Fruit fly (Drosophila melanogaster): ENCODE measurements around the gene mira.

DNA sequence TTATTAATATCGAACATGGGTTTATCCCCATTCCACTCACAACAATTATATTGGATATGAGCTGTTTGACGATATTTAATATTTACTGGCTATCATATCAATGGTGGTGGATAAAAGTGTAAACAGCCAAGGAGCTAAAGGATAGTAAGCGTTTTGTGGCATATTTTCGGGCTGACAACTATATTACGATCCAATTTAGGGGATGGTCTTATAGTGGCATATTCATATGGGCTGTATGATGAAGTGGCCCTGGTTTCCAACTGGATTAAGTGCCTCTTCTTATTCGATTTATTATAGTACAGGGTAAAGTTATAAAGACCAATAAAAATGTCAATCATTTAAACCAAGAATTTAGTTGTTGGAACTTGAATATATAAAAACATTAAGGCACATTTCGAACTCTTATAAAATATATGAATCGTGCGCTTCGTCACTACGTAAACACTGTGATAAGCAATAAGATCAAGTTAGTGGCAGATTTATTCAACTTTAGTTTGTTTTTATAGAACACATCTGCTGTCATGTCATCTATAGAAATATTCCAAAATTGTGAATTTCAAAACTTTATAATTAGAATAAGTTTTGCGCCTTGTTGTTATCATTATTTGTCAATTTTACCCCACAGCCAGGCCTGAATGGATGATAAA is 4.1 kb upstream of the mira start:
- no peak for TF ChIP-seq Crg-1 (GFP tag; optimal IDR thresholded peaks at IDR 0.05)
- TF ChIP-seq tj (GFP tag; optimal IDR thresholded peaks at IDR 0.05), result no peak
- no peak for TF ChIP-seq CG5204 (GFP tag; optimal IDR thresholded peaks at IDR 0.05)
- TF ChIP-seq CG7101 (tag; optimal IDR thresholded peaks at IDR 0.05), result no peak
- TF ChIP-seq CG11617 (GFP tag; optimal IDR thresholded peaks at IDR 0.05), result no peak
- TF ChIP-seq CG33017 (tag; optimal IDR thresholded peaks at IDR 0.05), result no peak
